Fruit fly (Drosophila melanogaster): ENCODE results near the gene ATPsynE.

The ATPsynE gene

DNA sequence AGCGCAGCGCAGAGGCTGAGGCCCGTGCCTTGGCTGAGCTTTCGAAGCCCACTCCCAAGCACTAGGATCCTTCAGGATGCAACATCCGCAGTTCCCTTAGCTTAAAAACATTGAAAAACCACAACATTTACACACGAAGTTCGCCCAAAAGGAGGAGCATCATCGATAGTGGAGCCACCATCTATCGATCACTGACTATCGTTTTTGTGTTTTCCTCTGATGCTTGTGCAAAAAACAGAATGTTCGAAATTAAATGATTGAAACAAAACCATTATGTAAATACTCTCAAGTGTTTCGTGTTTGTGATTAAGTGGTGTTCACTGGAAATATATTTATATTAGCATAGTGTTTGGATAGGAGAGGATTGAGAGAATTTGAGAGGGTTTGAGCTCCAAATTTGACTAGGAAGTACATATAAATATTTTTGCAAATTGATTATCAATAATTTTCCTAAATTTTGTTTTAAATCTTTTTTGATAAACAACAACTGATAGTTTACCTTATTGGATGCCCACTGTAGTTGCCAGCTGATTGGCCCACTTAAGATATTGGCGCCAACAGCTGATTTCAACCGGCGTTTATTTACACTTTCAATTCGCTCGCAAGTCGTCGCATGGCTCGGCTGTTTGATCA is 841 bp downstream of the ATPsynE start, which contains the start of gene spn-B (continued):
- TF ChIP-seq sens (GFP tag), result peak; percentile 98
- TF ChIP-seq Poxn (GFP tag; IDR thresholded peaks at IDR 0.05), result no peak
- TF ChIP-seq ATbp (GFP tag; optimal IDR thresholded peaks at IDR 0.05), result peak; percentile 67
- peak; percentile 76 for TF ChIP-seq Hr3 (GFP tag; optimal IDR thresholded peaks at IDR 0.05)
- no peak for TF ChIP-seq CG12299 (tag; optimal IDR thresholded peaks at IDR 0.05)
- TF ChIP-seq Jarid2 (GFP tag; optimal IDR thresholded peaks at IDR 0.05), result peak; percentile 28
- TF ChIP-seq CG18011 (GFP tag; optimal IDR thresholded peaks at IDR 0.05), result peak; percentile 43
- TF ChIP-seq NC2α (GFP tag; optimal IDR thresholded peaks at IDR 0.05), result no peak
- TF ChIP-seq tio (GFP tag; optimal IDR thresholded peaks at IDR 0.05), result no peak
- peak; percentile 78 for TF ChIP-seq CG13624 (GFP tag; optimal IDR thresholded peaks at IDR 0.05)
- TF ChIP-seq sd (tag; optimal IDR thresholded peaks at IDR 0.05), result peak; percentile 29
- TF ChIP-seq CG10267 (tag; optimal IDR thresholded peaks at IDR 0.05), result peak; percentile 81
- TF ChIP-seq eyg (GFP tag; optimal IDR thresholded peaks at IDR 0.05), result peak; percentile 2
- TF ChIP-seq odd (GFP tag; optimal IDR thresholded peaks at IDR 0.05), result peak; percentile 70
- TF ChIP-seq NK7.1 (GFP tag; optimal IDR thresholded peaks at IDR 0.05), result peak; percentile 84
- TF ChIP-seq grn (GFP tag; optimal IDR thresholded peaks at IDR 0.05), result peak; percentile 39
- peak; percentile 43 for TF ChIP-seq gcm2 (GFP tag; optimal IDR thresholded peaks at IDR 0.05)
- no peak; the same call in 2 of the 3 replicates for TF ChIP-seq knrl (GFP tag; IDR thresholded peaks at IDR 0.05; ENCODE audit: partially characterized antibody)
- peak; percentile 41; the same call in 1 of the 2 replicates for TF ChIP-seq amos (GFP tag; IDR thresholded peaks at IDR 0.05; ENCODE audit: partially characterized antibody)
- TF ChIP-seq ara (GFP tag; IDR thresholded peaks at IDR 0.05), result peak; percentile 50; the same call in 1 of the 2 replicates
- no peak for TF ChIP-seq CG3726 (GFP tag; IDR thresholded peaks at IDR 0.05)
- TF ChIP-seq HHEX (GFP tag; optimal IDR thresholded peaks at IDR 0.05), result peak; percentile 77
- TF ChIP-seq CG16815 (GFP tag; optimal IDR thresholded peaks at IDR 0.05), result peak; percentile 57
- TF ChIP-seq CG12104 (GFP tag; optimal IDR thresholded peaks at IDR 0.05), result peak; percentile 61
- no peak for TF ChIP-seq CG14860 (GFP tag; IDR thresholded peaks at IDR 0.05; ENCODE audit: partially characterized antibody)
- TF ChIP-seq zf30C (GFP tag; optimal IDR thresholded peaks at IDR 0.05), result no peak
- peak; percentile 74 for TF ChIP-seq CG15269 (tag; optimal IDR thresholded peaks at IDR 0.05)
- no peak for TF ChIP-seq CG42726 (GFP tag; IDR thresholded peaks at IDR 0.05; ENCODE audit: partially characterized antibody)
- TF ChIP-seq run (tag; optimal IDR thresholded peaks at IDR 0.05), result peak; percentile 67
- peak; percentile 70 for TF ChIP-seq slbo (GFP tag; IDR thresholded peaks at IDR 0.05)
- TF ChIP-seq gce (GFP tag; IDR thresholded peaks at IDR 0.05), result peak; percentile 5; the same call in 1 of the 3 replicates
- TF ChIP-seq CG34224 (GFP tag; IDR thresholded peaks at IDR 0.05; ENCODE audit: partially characterized antibody), result no peak
- TF ChIP-seq schlank (tag; optimal IDR thresholded peaks at IDR 0.05), result peak; percentile 12
- no peak for TF ChIP-seq jigr1 (GFP tag; IDR thresholded peaks at IDR 0.05)
- peak; percentile 80 for TF ChIP-seq CG17359 (tag; optimal IDR thresholded peaks at IDR 0.05)
- peak; percentile 70 for TF ChIP-seq tin (GFP tag; optimal IDR thresholded peaks at IDR 0.05)
- peak; percentile 55 for TF ChIP-seq MTF-1 (GFP tag; optimal IDR thresholded peaks at IDR 0.05; ENCODE audit: borderline replicate concordance)
- TF ChIP-seq ci (GFP tag; IDR thresholded peaks at IDR 0.05), result peak; percentile 85
- TF ChIP-seq pho (GFP tag; optimal IDR thresholded peaks at IDR 0.05), result peak; percentile 53
- peak; percentile 43 for TF ChIP-seq CG14667 (GFP tag; IDR thresholded peaks at IDR 0.05)
- TF ChIP-seq az2 (GFP tag; optimal IDR thresholded peaks at IDR 0.05), result peak; percentile 79
- peak; percentile 76 for TF ChIP-seq Atf6 (GFP tag; IDR thresholded peaks at IDR 0.05)
- TF ChIP-seq CG7372 (GFP tag; IDR thresholded peaks at IDR 0.05), result peak; percentile 50; the same call in 1 of the 2 replicates
- peak; percentile 67 for TF ChIP-seq CG12659 (GFP tag; optimal IDR thresholded peaks at IDR 0.05)
- TF ChIP-seq lbe (GFP tag; optimal IDR thresholded peaks at IDR 0.05), result peak; percentile 76
- TF ChIP-seq slp2 (GFP tag; optimal IDR thresholded peaks at IDR 0.05), result peak; percentile 11
- TF ChIP-seq CG14710 (tag; optimal IDR thresholded peaks at IDR 0.05), result peak; percentile 76
- TF ChIP-seq unc-4 (GFP tag; IDR thresholded peaks at IDR 0.05; ENCODE audit: partially characterized antibody), result peak; percentile 48; the same call in 1 of the 2 replicates
- peak; percentile 73 for TF ChIP-seq CG17385 (GFP tag; optimal IDR thresholded peaks at IDR 0.05)
